Fruit fly (Drosophila melanogaster): ENCODE data around the gene CG16713.
A peak's percentile ranks its signal among the peaks of the same experiment; 100 is the strongest.

dm6 chr2L:3737003-3737662 lies 41.9 kb upstream of the CG16713 start:
- TF ChIP-seq Eip93F (GFP tag; optimal IDR thresholded peaks at IDR 0.05) (no peak), Sox102F (GFP tag; optimal IDR thresholded peaks at IDR 0.05) (no peak), Hr4 (GFP tag; optimal IDR thresholded peaks at IDR 0.05) (no peak), Hr39 (GFP tag; optimal IDR thresholded peaks at IDR 0.05) (no peak), esn (GFP tag; optimal IDR thresholded peaks at IDR 0.05) (no peak), Eip78C (GFP tag) (peak; percentile 81), CG15336 (GFP tag; IDR thresholded peaks at IDR 0.05) (no peak), dac (GFP tag; optimal IDR thresholded peaks at IDR 0.05) (no peak), eg (GFP tag; IDR thresholded peaks at IDR 0.05) (0 out of 3 replicates have a peak, but pooled peaks have one; percentile 28), Sox14 (GFP tag; optimal IDR thresholded peaks at IDR 0.05) (no peak), acj6 (GFP tag; optimal IDR thresholded peaks at IDR 0.05) (peak; percentile 10), CG10669 (GFP tag; optimal IDR thresholded peaks at IDR 0.05) (no peak)
